Fruit fly (Drosophila melanogaster) whole organism, embryonic: ENCODE data around the gene CG15286.

Experiments used
- Atf6 ChIP-seq: fragments of 200-800 bp; sonication (Bioruptor generic); IDR thresholded peaks from 2 replicates; pipeline ENCODE4 v1.3.6; 2022; ENCODE audit warnings: missing biosample characterization, missing genetic modification characterization
- Bteb2 ChIP-seq: fragments of 200-800 bp; sonication (Bioruptor generic); optimal IDR thresholded peaks from 2 replicates; lab custom pipeline; 2016; ENCODE audit warnings: missing biosample characterization, missing genetic modification characterization
- CG12236 ChIP-seq: fragments of 200-800 bp; sonication (Bioruptor generic); optimal IDR thresholded peaks from 2 replicates; lab custom pipeline; 2016; ENCODE audit warnings: missing biosample characterization, missing genetic modification characterization
- CG13287 ChIP-seq: fragments of 200-800 bp; sonication (Bioruptor generic); IDR thresholded peaks from 2 replicates; pipeline ENCODE4 v1.3.6; 2022; ENCODE audit warnings: missing biosample characterization, missing genetic modification characterization; ENCODE audit not compliant: partially characterized antibody
- CG13296 ChIP-seq: fragments of 200-800 bp; sonication (Bioruptor generic); optimal IDR thresholded peaks from 3 replicates; lab custom pipeline; 2018; ENCODE audit warnings: missing biosample characterization, mild to moderate bottlenecking, missing genetic modification characterization
- CG13424 ChIP-seq: fragments of 200-800 bp; sonication (Bioruptor generic); optimal IDR thresholded peaks from 2 replicates; lab custom pipeline; 2019; ENCODE audit warnings: missing biosample characterization, mild to moderate bottlenecking, missing genetic modification characterization, moderate library complexity
- CG15601 ChIP-seq: fragments of 200-800 bp; sonication (Bioruptor generic); optimal IDR thresholded peaks from 3 replicates; lab custom pipeline; 2019; ENCODE audit warnings: missing biosample characterization, mild to moderate bottlenecking, missing genetic modification characterization, moderate library complexity
- CG15696 ChIP-seq: fragments of 200-800 bp; sonication (Bioruptor generic); optimal IDR thresholded peaks from 2 replicates; lab custom pipeline; 2019; ENCODE audit warnings: missing biosample characterization, mild to moderate bottlenecking, missing genetic modification characterization, moderate library complexity
- CG18262 ChIP-seq: fragments of 200-800 bp; optimal IDR thresholded peaks from 3 replicates; lab custom pipeline; 2019; ENCODE audit warnings: missing biosample characterization, mild to moderate bottlenecking, missing genetic modification characterization, moderate library complexity
- CG18619 ChIP-seq: fragments of 200-800 bp; sonication (Bioruptor generic); optimal IDR thresholded peaks from 3 replicates; lab custom pipeline; 2017; ENCODE audit warnings: missing biosample characterization, mild to moderate bottlenecking, missing genetic modification characterization
- CG2875 ChIP-seq: fragments of 200-800 bp; sonication (Bioruptor generic); optimal IDR thresholded peaks from 2 replicates; lab custom pipeline; 2017; ENCODE audit warnings: missing biosample characterization, mild to moderate bottlenecking, missing genetic modification characterization, missing genetic modification reagents
- CG31365 ChIP-seq: fragments of 200-800 bp; sonication (Bioruptor generic); optimal IDR thresholded peaks from 2 replicates; lab custom pipeline; 2018; ENCODE audit warnings: missing biosample characterization, mild to moderate bottlenecking, missing genetic modification characterization
- CG31441 ChIP-seq: fragments of 200-800 bp; sonication (Bioruptor generic); IDR thresholded peaks from 2 replicates; pipeline ENCODE4 v1.3.6; 2022; ENCODE audit warnings: missing biosample characterization, missing genetic modification characterization
- CG3407 ChIP-seq: fragments of 200-800 bp; sonication (Bioruptor generic); optimal IDR thresholded peaks from 2 replicates; lab custom pipeline; 2018; ENCODE audit warnings: missing biosample characterization, mild to moderate bottlenecking, missing genetic modification characterization
- CG4404 ChIP-seq: fragments of 200-800 bp; sonication (Bioruptor generic); IDR thresholded peaks from 2 replicates; pipeline ENCODE4 v1.3.6; 2022; ENCODE audit warnings: missing biosample characterization, missing genetic modification characterization
- CG4424 ChIP-seq: fragments of 200-800 bp; sonication (Bioruptor generic); optimal IDR thresholded peaks from 3 replicates; lab custom pipeline; 2016; ENCODE audit warnings: missing biosample characterization, missing genetic modification characterization
- CG8388 ChIP-seq: fragments of 200-800 bp; sonication (Bioruptor generic); optimal IDR thresholded peaks from 2 replicates; lab custom pipeline; 2019; ENCODE audit warnings: missing biosample characterization, mild to moderate bottlenecking, missing genetic modification characterization, moderate library complexity
- CG9215 ChIP-seq: fragments of 200-800 bp; sonication (Bioruptor generic); IDR thresholded peaks from 2 replicates; pipeline ENCODE4 v1.3.6; 2022; ENCODE audit warnings: missing biosample characterization, missing genetic modification characterization
- CG9437 ChIP-seq: fragments of 200-800 bp; sonication (Bioruptor generic); optimal IDR thresholded peaks from 2 replicates; lab custom pipeline; 2018; ENCODE audit warnings: missing biosample characterization, mild to moderate bottlenecking, missing genetic modification characterization
- Chrac-16 ChIP-seq: fragments of 200-800 bp; sonication (Bioruptor generic); optimal IDR thresholded peaks from 3 replicates; lab custom pipeline; 2016; ENCODE audit warnings: missing biosample characterization, missing genetic modification characterization
- D19A ChIP-seq: fragments of 200-800 bp; optimal IDR thresholded peaks from 3 replicates; lab custom pipeline; 2019; ENCODE audit warnings: missing biosample characterization, mild to moderate bottlenecking, missing genetic modification characterization, moderate library complexity
- Dek ChIP-seq: fragments of 200-800 bp; sonication (Bioruptor generic); optimal IDR thresholded peaks from 3 replicates; lab custom pipeline; 2019; ENCODE audit warnings: missing biosample characterization, mild to moderate bottlenecking, missing genetic modification characterization, moderate library complexity
- Dip3 ChIP-seq: fragments of 200-800 bp; sonication (Bioruptor generic); optimal IDR thresholded peaks from 3 replicates; lab custom pipeline; 2016; ENCODE audit warnings: missing biosample characterization, missing genetic modification characterization
- Ets65A ChIP-seq: fragments of 200-800 bp; sonication (Bioruptor generic); peaks from one replicate; lab custom pipeline; 2016; ENCODE audit warnings: missing biosample characterization, missing genetic modification characterization
- H2.0 ChIP-seq: fragments of 200-800 bp; sonication (Bioruptor generic); IDR thresholded peaks from 2 replicates; pipeline ENCODE4 v1.3.6; 2022; ENCODE audit warnings: missing biosample characterization, missing genetic modification characterization
- HHEX ChIP-seq: fragments of 200-800 bp; sonication (Bioruptor generic); optimal IDR thresholded peaks from 3 replicates; lab custom pipeline; 2017; ENCODE audit warnings: missing biosample characterization, mild to moderate bottlenecking, missing genetic modification characterization, missing genetic modification reagents
- Hmr ChIP-seq: fragments of 200-800 bp; sonication (Bioruptor generic); optimal IDR thresholded peaks from 3 replicates; lab custom pipeline; 2017; ENCODE audit warnings: mild to moderate bottlenecking, missing biosample characterization, missing genetic modification reagents, missing genetic modification characterization
- Hr78 ChIP-seq, 2 experiments: fragments of 200-800 bp in 1 of 2; fragments of >200 bp in 1 of 2; sonication (Bioruptor generic) in 1 of 2; optimal IDR thresholded peaks; 2 replicates each; lab custom pipeline; 2017 to 2019; ENCODE audit warnings: missing biosample characterization in 2 of 2, missing genetic modification characterization in 2 of 2, mild to moderate bottlenecking in 1 of 2, moderate library complexity in 1 of 2
- Mad ChIP-seq: fragments of 200-800 bp; sonication (Bioruptor generic); optimal IDR thresholded peaks from 2 replicates; lab custom pipeline; 2016; ENCODE audit warnings: missing biosample characterization, missing genetic modification characterization
- Myb ChIP-seq: fragments of 200-800 bp; sonication (Bioruptor generic); optimal IDR thresholded peaks from 2 replicates; lab custom pipeline; 2016; ENCODE audit warnings: missing biosample characterization, missing genetic modification characterization
- Nf-YA ChIP-seq: fragments of 200-800 bp; sonication (Bioruptor generic); IDR thresholded peaks from 2 replicates; pipeline ENCODE4 v1.3.6; 2022; ENCODE audit warnings: missing biosample characterization, missing genetic modification characterization
- Taf1 ChIP-seq: fragments of 200-800 bp; sonication (Bioruptor generic); IDR thresholded peaks from 2 replicates; pipeline ENCODE4 v1.3.6; 2022; ENCODE audit warnings: missing biosample characterization, missing genetic modification characterization
- Vsx1 ChIP-seq: fragments of 200-800 bp; sonication (Bioruptor generic); optimal IDR thresholded peaks from 2 replicates; lab custom pipeline; 2017; ENCODE audit warnings: missing biosample characterization, mild to moderate bottlenecking, missing genetic modification characterization, missing genetic modification reagents
- abd-A ChIP-seq: fragments of 200-800 bp; sonication (Bioruptor generic); optimal IDR thresholded peaks from 3 replicates; lab custom pipeline; 2019; ENCODE audit warnings: missing biosample characterization, mild to moderate bottlenecking, missing genetic modification characterization, moderate library complexity
- bcd ChIP-seq: fragments of 200-800 bp; sonication (Bioruptor generic); optimal IDR thresholded peaks from 2 replicates; lab custom pipeline; 2017; ENCODE audit warnings: missing biosample characterization, mild to moderate bottlenecking, missing genetic modification characterization
- bsh ChIP-seq, 2 experiments: fragments of 200-800 bp; sonication (Bioruptor generic); optimal IDR thresholded peaks; 2 replicates each; lab custom pipeline; 2017 to 2018; ENCODE audit warnings: mild to moderate bottlenecking in 2 of 2, missing biosample characterization in 2 of 2, missing genetic modification characterization in 2 of 2, moderate library complexity in 1 of 2
- ci ChIP-seq: fragments of 200-800 bp; sonication (Bioruptor generic); IDR thresholded peaks from 3 replicates; pipeline ENCODE4 v1.3.6; 2022; ENCODE audit warnings: missing biosample characterization, missing genetic modification characterization
- fd64A ChIP-seq: fragments of 200-800 bp; sonication (Bioruptor generic); optimal IDR thresholded peaks from 3 replicates; lab custom pipeline; 2018; ENCODE audit warnings: missing biosample characterization, mild to moderate bottlenecking, missing genetic modification characterization
- fru ChIP-seq: fragments of >200 bp; optimal IDR thresholded peaks from 2 replicates; lab custom pipeline; 2017
- lilli ChIP-seq: fragments of 200-800 bp; sonication (Bioruptor generic); optimal IDR thresholded peaks from 3 replicates; lab custom pipeline; 2016; ENCODE audit warnings: missing biosample characterization, missing genetic modification characterization
- nmo ChIP-seq: fragments of 200-800 bp; sonication (Bioruptor generic); optimal IDR thresholded peaks from 2 replicates; lab custom pipeline; 2018; ENCODE audit warnings: missing biosample characterization, mild to moderate bottlenecking, missing genetic modification characterization, moderate library complexity
- sima ChIP-seq: fragments of 200-800 bp; sonication (Bioruptor generic); optimal IDR thresholded peaks from 2 replicates; lab custom pipeline; 2016; ENCODE audit warnings: missing biosample characterization, missing genetic modification characterization
- slp2 ChIP-seq: fragments of 200-800 bp; sonication (Bioruptor generic); optimal IDR thresholded peaks from 2 replicates; lab custom pipeline; 2016; ENCODE audit warnings: missing biosample characterization, missing genetic modification characterization
- tx ChIP-seq: fragments of 200-800 bp; sonication (Bioruptor generic); optimal IDR thresholded peaks from 2 replicates; lab custom pipeline; 2016; ENCODE audit warnings: missing biosample characterization, missing genetic modification characterization
- unpg ChIP-seq: fragments of 200-800 bp; sonication (Bioruptor generic); optimal IDR thresholded peaks from 3 replicates; lab custom pipeline; 2018; ENCODE audit warnings: missing biosample characterization, mild to moderate bottlenecking, missing genetic modification characterization, moderate library complexity
- zen2 ChIP-seq: fragments of 200-800 bp; sonication (Bioruptor generic); IDR thresholded peaks from 3 replicates; pipeline ENCODE4 v1.3.6; 2022; ENCODE audit warnings: missing biosample characterization, missing genetic modification characterization; ENCODE audit not compliant: partially characterized antibody

CG15286 gene

DNA sequence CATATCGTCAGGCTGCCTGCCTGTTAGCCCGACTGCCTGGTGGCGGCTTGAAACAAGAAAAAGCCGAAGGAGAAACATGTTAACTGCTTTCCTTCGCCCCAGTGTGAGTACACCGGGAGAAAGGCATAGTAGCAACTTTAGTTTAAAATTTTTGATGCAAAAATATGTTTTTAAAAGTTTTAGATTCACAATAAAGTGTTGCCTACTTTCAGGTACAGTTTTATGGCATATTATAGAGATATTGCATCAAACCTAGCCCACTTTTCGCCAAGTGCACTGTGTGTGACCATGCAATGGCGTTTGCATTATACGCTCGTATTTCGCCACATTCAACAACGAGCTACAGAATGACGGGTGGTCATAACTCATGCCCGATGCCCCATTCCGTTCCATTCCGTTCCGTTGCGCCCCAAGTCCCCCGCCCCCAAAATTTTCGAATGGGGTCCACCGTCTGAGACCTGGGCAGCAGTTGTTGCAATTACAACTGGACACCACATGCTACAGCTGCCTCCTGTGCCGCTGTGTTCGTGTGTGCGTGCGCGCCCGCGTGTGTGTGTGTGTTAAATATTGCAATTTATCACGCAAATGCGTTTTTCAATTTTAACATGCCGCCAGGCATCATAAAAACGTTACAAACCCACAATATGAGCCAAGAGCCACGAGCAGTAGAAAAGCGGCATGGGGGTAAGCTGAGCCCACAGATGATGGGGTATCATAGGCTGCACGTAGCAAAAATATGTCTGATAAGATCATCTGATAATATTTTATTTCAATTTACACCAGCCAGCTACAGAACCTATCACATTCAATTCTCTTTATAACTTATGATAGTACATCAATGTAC lies 32.1 kb downstream of the CG15286 start (continued):
- TF ChIP-seq CG18262 (tag; lab: Kevin White, UChicago) (peak; percentile 30), fru (lab: Kevin White, UChicago) (no peak), CG15696 (tag; lab: Kevin White, UChicago) (no peak), abd-A (no peak), CG15601 (no peak), fd64A (GFP tag; lab: Kevin White, UChicago) (no peak), CG13287 (GFP tag; lab: Robert Waterston, UW) (no peak), Vsx1 (GFP tag; lab: Kevin White, UChicago) (no peak), Chrac-16 (peak; percentile 6), nmo (GFP tag; lab: Kevin White, UChicago) (no peak), HHEX (GFP tag; lab: Kevin White, UChicago) (no peak), zen2 (no peak)

DNA sequence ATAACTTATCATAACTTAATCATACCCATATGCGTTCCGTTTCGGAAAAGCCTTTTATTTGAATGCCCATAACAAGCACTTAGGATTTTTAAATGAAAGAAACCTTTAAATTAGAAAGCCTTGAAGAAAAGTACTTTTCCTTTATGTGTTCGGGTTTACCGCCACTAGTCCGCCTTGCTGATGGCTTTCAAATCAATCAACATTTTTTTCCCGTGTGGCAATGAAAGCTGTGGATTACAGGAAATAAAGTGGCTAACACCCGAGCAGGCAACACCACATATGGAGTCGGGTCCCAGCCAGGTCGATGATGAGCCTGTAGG lies 32.7 kb downstream of the CG15286 start:
- TF ChIP-seq bsh (GFP tag; optimal IDR thresholded peaks at IDR 0.05; lab: Kevin White, UChicago) (peak in 1 of 2 experiments; percentile 4), Nf-YA (no peak)
- TF ChIP-seq, all 482 proteins: peak for 1

DNA sequence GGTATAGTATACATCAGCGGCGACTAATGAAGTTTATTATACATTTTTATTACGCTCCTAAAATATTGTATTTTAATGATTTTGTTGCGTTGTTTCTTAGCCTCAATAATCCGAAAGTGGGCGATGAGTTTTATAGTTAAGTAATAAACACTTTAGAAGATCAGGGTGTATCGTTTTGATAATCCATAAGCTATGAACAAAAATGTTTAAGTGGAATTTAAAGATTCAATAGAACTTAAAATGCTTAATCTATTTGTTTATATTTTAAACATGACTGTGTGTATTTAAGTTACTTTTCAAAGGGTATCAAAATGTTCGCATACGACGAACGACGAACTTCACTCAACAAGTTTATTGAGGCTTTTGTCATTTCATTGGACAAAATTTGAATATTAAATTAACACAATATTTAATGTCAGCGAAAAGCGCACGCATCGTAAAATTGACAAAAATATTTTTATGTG lies 34.2 kb downstream of the CG15286 start:
- TF ChIP-seq CG13424 (peak; percentile 89), ci (GFP tag; lab: Robert Waterston, UW) (peak; percentile 91), CG9215 (peak; percentile 33; the same call in 1 of the 2 replicates), unpg (peak; percentile 88), Dip3 (GFP tag; lab: Kevin White, UChicago) (peak; percentile 12), Mad (GFP tag; lab: Kevin White, UChicago) (peak; percentile 12), H2.0 (GFP tag; lab: Robert Waterston, UW) (peak; percentile 75), zen2 (no peak), Atf6 (GFP tag; lab: Robert Waterston, UW) (peak; percentile 68; the same call in 1 of the 2 replicates), CG4404 (GFP tag; lab: Robert Waterston, UW) (no peak), sima (GFP tag; lab: Kevin White, UChicago) (peak; percentile 46), CG31365 (tag; lab: Kevin White, UChicago) (no peak), CG8388 (GFP tag; lab: Kevin White, UChicago) (peak; percentile 73), bcd (GFP tag; lab: Kevin White, UChicago) (peak; percentile 41), CG13296 (peak; percentile 33), tx (GFP tag; lab: Kevin White, UChicago) (peak; percentile 73), CG3407 (GFP tag; lab: Kevin White, UChicago) (peak; percentile 26), slp2 (peak; percentile 26), D19A (tag; lab: Kevin White, UChicago) (peak; percentile 77), lilli (GFP tag; lab: Kevin White, UChicago) (peak; percentile 68), Dek (peak; percentile 81), Myb (peak; percentile 37), Ets65A (GFP tag; lab: Kevin White, UChicago) (no peak), CG9437 (GFP tag; lab: Kevin White, UChicago) (peak; percentile 66), CG4424 (GFP tag; lab: Kevin White, UChicago) (no peak), CG12236 (GFP tag; lab: Kevin White, UChicago) (peak; percentile 59), Bteb2 (peak; percentile 9), CG18619 (GFP tag; lab: Kevin White, UChicago) (peak; percentile 31), Hmr (peak; percentile 76), Hr78 (GFP tag; optimal IDR thresholded peaks at IDR 0.05; lab: Kevin White, UChicago) (peak in 1 of 2 experiments; percentile 28), Taf1 (peak; percentile 31; the same call in 1 of the 2 replicates), CG31441 (GFP tag; lab: Robert Waterston, UW) (peak; percentile 49), CG2875 (peak; percentile 32)
